Fruit fly (Drosophila melanogaster) whole organism, adult: Measurements from ENCODE around the gene EMC5.

Experiments used
- CG5204 ChIP-seq: fragments of 200-800 bp; sonication (Bioruptor generic); optimal IDR thresholded peaks from 2 replicates; lab custom pipeline; 2016; ENCODE audit warnings: missing biosample characterization, missing genetic modification characterization
- CG7101 ChIP-seq: fragments of 200-800 bp; sonication (Bioruptor generic); optimal IDR thresholded peaks from 2 replicates; lab custom pipeline; 2018; ENCODE audit warnings: missing biosample characterization, mild to moderate bottlenecking, missing genetic modification characterization, moderate library complexity
- bab1 ChIP-seq: fragments of 200-800 bp; sonication (Bioruptor generic); optimal IDR thresholded peaks from 3 replicates; lab custom pipeline; 2019; ENCODE audit warnings: missing biosample characterization, mild to moderate bottlenecking, missing genetic modification characterization, moderate library complexity
- cic ChIP-seq: fragments of 200-800 bp; sonication (Bioruptor generic); optimal IDR thresholded peaks from 2 replicates; lab custom pipeline; 2017; ENCODE audit warnings: missing biosample characterization, mild to moderate bottlenecking, missing genetic modification characterization, moderate library complexity
- cnc ChIP-seq, 2 experiments: fragments of >200 bp; optimal IDR thresholded peaks; 2 replicates each; lab custom pipeline; 2017
- kay ChIP-seq: fragments of 200-800 bp; sonication (Bioruptor generic); peaks from one replicate; lab custom pipeline; 2016; ENCODE audit warnings: missing biosample characterization, missing genetic modification characterization, borderline replicate concordance
- ovo ChIP-seq: fragments of 200-800 bp; sonication (Bioruptor generic); optimal IDR thresholded peaks from 2 replicates; lab custom pipeline; 2016; ENCODE audit warnings: missing biosample characterization, missing genetic modification characterization
- tj ChIP-seq: fragments of 200-800 bp; sonication (Bioruptor generic); optimal IDR thresholded peaks from 3 replicates; lab custom pipeline; 2017; ENCODE audit warnings: missing biosample characterization, mild to moderate bottlenecking, missing genetic modification characterization, moderate library complexity
- toe ChIP-seq: fragments of 200-800 bp; sonication (Bioruptor generic); optimal IDR thresholded peaks from 2 replicates; lab custom pipeline; 2016; ENCODE audit warnings: missing biosample characterization, missing genetic modification characterization

DNA sequence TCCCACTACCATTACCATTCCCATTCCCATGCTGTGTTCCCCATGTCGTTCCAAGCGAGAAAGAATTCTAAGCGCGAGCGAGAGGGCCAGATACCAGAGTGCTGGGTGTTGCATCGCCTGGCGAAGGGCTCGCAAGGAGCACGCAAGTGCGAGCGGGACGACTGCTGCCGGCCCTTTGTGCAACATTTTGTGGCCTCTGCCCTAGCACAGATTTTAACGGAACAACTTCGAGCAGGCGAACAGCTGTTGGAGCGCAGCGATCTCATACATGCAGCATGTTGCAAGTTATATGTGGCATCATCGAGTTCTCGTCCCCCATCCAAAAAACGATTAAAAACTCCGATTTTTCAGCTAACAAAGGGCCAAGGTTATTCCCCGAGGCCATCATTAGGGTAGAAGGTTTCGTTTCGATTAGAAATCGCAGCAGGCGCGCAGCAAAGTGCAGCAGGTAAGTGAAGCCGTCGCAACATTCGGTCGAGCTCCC, 40.0 kb upstream of the EMC5 start:
- TF ChIP-seq ovo (no peak), cic (no peak), kay (no peak), toe (GFP tag; lab: Kevin White, UChicago) (no peak), cnc (optimal IDR thresholded peaks at IDR 0.05; lab: Kevin White, UChicago) (no peak), bab1 (no peak), CG5204 (no peak), tj (GFP tag; lab: Kevin White, UChicago) (no peak), CG7101 (no peak)
